Worm (Caenorhabditis elegans) whole organism, L2 larva: ENCODE results near the gene Y57G11C.41.

Source experiments
- aly-2 ChIP-seq: fragments of 150-350 bp; optimal IDR thresholded peaks from 2 replicates; lab custom pipeline; 2014; ENCODE audit warnings: missing biosample characterization, missing genetic modification characterization
- lin-39 ChIP-seq: fragments of 150-350 bp; optimal IDR thresholded peaks from 2 replicates; lab custom pipeline; 2014; ENCODE audit warnings: missing biosample characterization, missing genetic modification reagents, missing genetic modification characterization
- snpc-4 ChIP-seq: fragments of 150-350 bp; optimal IDR thresholded peaks from 2 replicates; lab custom pipeline; 2014; ENCODE audit warnings: missing biosample characterization, missing genetic modification characterization

DNA sequence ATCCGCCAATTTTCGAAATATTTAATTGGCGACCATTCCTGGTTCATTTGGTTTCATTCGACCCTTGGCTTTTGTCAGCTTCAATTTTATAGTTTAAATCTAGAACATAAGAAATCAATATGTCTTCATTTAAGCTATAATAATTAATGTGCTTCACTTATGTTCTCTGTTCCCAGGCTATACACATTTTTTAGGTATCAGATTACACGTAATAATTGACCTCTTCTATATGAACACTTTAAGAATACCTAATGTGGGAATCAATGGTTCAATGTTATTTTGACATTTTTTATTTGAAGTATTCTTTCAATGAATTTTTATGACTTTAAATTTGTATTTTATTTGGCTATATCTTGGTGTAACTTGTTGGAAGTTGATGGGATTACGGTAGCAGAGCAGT is 3.1 kb upstream of the Y57G11C.41 start, which contains the start of gene lgc-7:
- TF ChIP-seq aly-2 (tag; lab: Kevin White, UChicago) (no peak), lin-39 (tag; lab: Kevin White, UChicago) (no peak), snpc-4 (no peak)
